Worm (Caenorhabditis elegans) whole organism, dauer: ENCODE results near the gene del-2.

Experiments
- unc-62 ChIP-seq: sonication (generic microtip); optimal IDR thresholded peaks from 2 replicates; lab custom pipeline; 2017; ENCODE audit warnings: missing biosample characterization, missing genetic modification reagents, missing genetic modification characterization

The del-2 gene

ce11 chrIV:9667084-9667483, 25.3 kb upstream of the del-2 start:
- no peak for TF ChIP-seq unc-62

- no peak for TF ChIP-seq unc-62
Observed at ce11 chrIV:9659999-9660398, 18.2 kb upstream of the del-2 start.

ce11 chrIV:9657753-9658152, 15.9 kb upstream of the del-2 start, which contains the start of gene acc-1:
TSS of gene acc-1 (plus strand) at chrIV:9658053.
- TF ChIP-seq unc-62, result no peak

ce11 chrIV:9655556-9655955, 13.7 kb upstream of the del-2 start:
- no peak for TF ChIP-seq unc-62

- no peak for TF ChIP-seq unc-62
Observed at ce11 chrIV:9654017-9654416, 12.2 kb upstream of the del-2 start, which contains the start of gene F58G6.7. TSS of gene F58G6.7 (plus strand) at chrIV:9654317.

- no peak for TF ChIP-seq unc-62
Observed at ce11 chrIV:9653184-9653583, 11.4 kb upstream of the del-2 start, which contains the start of gene F58G6.3. TSS of gene F58G6.3 (plus strand) at chrIV:9653535.

ce11 chrIV:9651234-9651633, 9.4 kb upstream of the del-2 start, which contains the start of gene chca-1:
TSS of gene chca-1 (plus strand) at chrIV:9651394.
- no peak for TF ChIP-seq unc-62

ce11 chrIV:9648682-9649081, 6.9 kb upstream of the del-2 start, which contains the start of gene srm-3:
TSS of gene srm-3 (plus strand) at chrIV:9648982.
- no peak for TF ChIP-seq unc-62

- TF ChIP-seq unc-62, result no peak
Observed at ce11 chrIV:9647789-9648361, 6.0 kb upstream of the del-2 start, which contains the start of gene amph-1. TSS of gene amph-1 (minus strand) at chrIV:9647873.

- no peak for TF ChIP-seq unc-62
Observed at ce11 chrIV:9643188-9643587, 1.4 kb upstream of the del-2 start, which contains the start of gene degl-2. TSS of gene degl-2 (plus strand) at chrIV:9643488.

ce11 chrIV:9634848-9635247, 7.0 kb downstream of the del-2 start, which contains the start of gene mca-1:
TSS of gene mca-1 (minus strand) at chrIV:9634948.
- no peak for TF ChIP-seq unc-62

ce11 chrIV:9633889-9634288, 7.9 kb downstream of the del-2 start:
- no peak for TF ChIP-seq unc-62

- TF ChIP-seq unc-62, result no peak
Observed at ce11 chrIV:9632966-9633494, 8.8 kb downstream of the del-2 start.

- TF ChIP-seq unc-62, result no peak
Observed at ce11 chrIV:9632094-9632493, 9.7 kb downstream of the del-2 start.

- no peak for TF ChIP-seq unc-62
Observed at ce11 chrIV:9631579-9631978, 10.2 kb downstream of the del-2 start.

ce11 chrIV:9627033-9627432, 14.8 kb downstream of the del-2 start:
- no peak for TF ChIP-seq unc-62

- no peak for TF ChIP-seq unc-62
Observed at ce11 chrIV:9625829-9626228, 16.0 kb downstream of the del-2 start.

- no peak for TF ChIP-seq unc-62
Observed at ce11 chrIV:9624977-9625376, 16.8 kb downstream of the del-2 start, which contains the start of gene W09C2.10. TSS of gene W09C2.10 (minus strand) at chrIV:9625077.
